Worm (Caenorhabditis elegans) whole organism, late embryonic: ENCODE measurements around the gene clec-47.

Experiments used
- ceh-18 ChIP-seq: sonication (generic microtip); optimal IDR thresholded peaks from 2 replicates; lab custom pipeline; 2016; ENCODE audit warnings: missing genetic modification characterization, missing compliant biosample characterization
- ceh-48 ChIP-seq: sonication (generic microtip); optimal IDR thresholded peaks from 2 replicates; lab custom pipeline; 2016; ENCODE audit warnings: missing genetic modification characterization, inconsistent platforms, missing compliant biosample characterization
- hlh-6 ChIP-seq: sonication (generic microtip); optimal IDR thresholded peaks from 2 replicates; lab custom pipeline; 2016; ENCODE audit warnings: missing genotype, missing genetic modification characterization, missing compliant biosample characterization
- odd-2 ChIP-seq: sonication (generic microtip); optimal IDR thresholded peaks from 2 replicates; lab custom pipeline; 2017; ENCODE audit warnings: antibody characterized with exemption, mild to moderate bottlenecking, missing genetic modification characterization, missing compliant biosample characterization

DNA sequence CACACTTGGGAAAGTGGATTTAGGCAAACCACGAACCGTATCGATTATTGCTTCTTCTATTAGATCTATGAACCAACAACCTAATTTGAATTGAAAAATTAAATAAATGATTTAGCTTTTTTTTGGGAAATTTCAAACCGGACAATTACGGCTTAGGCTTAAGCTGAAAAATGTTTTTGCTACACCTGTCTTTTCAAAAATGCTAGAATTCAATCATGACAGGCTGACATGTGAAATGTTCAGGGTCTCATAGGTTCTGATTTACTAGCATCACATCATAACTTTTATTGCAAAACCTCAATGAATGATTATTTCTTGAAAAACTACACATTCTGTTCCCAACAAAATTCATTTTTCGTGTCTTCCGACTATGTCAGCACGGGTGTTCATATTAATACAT is 22.3 kb upstream of the clec-47 start, which contains the start of gene srh-55:
- TF ChIP-seq hlh-6 (tag; lab: Kevin White, UChicago) = no peak
- no peak for TF ChIP-seq ceh-18
- no peak for TF ChIP-seq odd-2 (tag; lab: Kevin White, UChicago)
- no peak for TF ChIP-seq ceh-48
